Worm (Caenorhabditis elegans): ENCODE results near the gene K06H6.1.

Gene K06H6.1

DNA sequence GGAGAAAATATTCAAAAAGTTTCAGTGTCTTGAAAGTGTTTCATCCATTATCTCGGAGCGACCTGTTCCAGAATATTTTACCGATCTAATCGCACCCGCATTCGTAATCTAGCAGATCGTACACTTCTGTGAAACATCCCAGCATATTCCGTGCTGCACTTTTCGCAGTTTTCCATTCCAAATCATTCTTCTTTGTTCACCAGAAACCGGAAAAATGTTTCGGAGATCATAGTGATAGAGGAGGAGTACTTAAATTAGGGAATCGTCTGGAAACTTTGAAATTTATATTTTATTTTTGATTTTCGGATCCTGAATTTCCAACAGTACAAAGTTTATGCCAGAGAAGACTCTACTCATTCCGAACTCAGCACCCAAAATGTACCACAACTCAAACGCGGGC, 2.4 kb upstream of the K06H6.1 start, which contains the start of gene K06H6.2:
TSS of gene K06H6.2 (plus strand) at position 301 of the 400 bp plus-strand sequence.
- no peak for TF ChIP-seq lin-15B (tag; optimal IDR thresholded peaks at IDR 0.05)

DNA sequence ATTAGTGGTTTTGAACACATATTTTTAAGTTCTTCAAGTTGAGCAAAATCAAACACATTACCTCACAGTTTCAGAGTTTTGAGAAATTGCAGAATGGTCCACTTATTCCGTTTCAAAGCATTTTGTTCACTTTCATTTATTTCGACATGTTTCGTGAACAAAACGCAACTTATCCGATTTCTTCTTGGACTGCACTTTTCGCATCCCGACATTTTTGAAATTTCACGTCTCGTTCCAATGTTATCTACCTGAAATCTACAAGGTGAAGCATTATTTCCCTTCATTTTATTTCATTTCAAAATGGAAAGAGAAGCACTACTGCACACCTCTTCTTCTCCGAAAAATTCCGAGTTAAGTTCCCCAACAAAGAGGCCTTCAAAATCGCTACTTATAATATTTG, 2.3 kb downstream of the K06H6.1 start, which contains the start of gene ZK488.6:
TSS of gene ZK488.6 (plus strand) at position 301 of the 400 bp plus-strand sequence.
- TF ChIP-seq nhr-76 (tag; optimal IDR thresholded peaks at IDR 0.05) (no peak), nfya-1 (tag; optimal IDR thresholded peaks at IDR 0.05; ENCODE audit: insufficient read depth) (no peak), nhr-28 (tag; optimal IDR thresholded peaks at IDR 0.05) (no peak), zag-1 (tag; optimal IDR thresholded peaks at IDR 0.05) (no peak), snpc-4 (tag; optimal IDR thresholded peaks at IDR 0.05) (no peak), ceh-28 (tag; optimal IDR thresholded peaks at IDR 0.05) (no peak), skn-1 (tag; optimal IDR thresholded peaks at IDR 0.05) (no peak), ceh-82 (tag; optimal IDR thresholded peaks at IDR 0.05) (no peak), nhr-67 (tag; optimal IDR thresholded peaks at IDR 0.05) (no peak), jun-1 (tag; optimal IDR thresholded peaks at IDR 0.05) (no peak), fkh-2 (tag; optimal IDR thresholded peaks at IDR 0.05) (no peak), pqm-1 (tag; optimal IDR thresholded peaks at IDR 0.05) (no peak), ztf-11 (tag; optimal IDR thresholded peaks at IDR 0.05) (no peak), elt-3 (tag; optimal IDR thresholded peaks at IDR 0.05) (no peak), tbx-2 (tag; optimal IDR thresholded peaks at IDR 0.05) (no peak), fos-1 (tag; optimal IDR thresholded peaks at IDR 0.05) (no peak), fkh-10 (GFP tag; optimal IDR thresholded peaks at IDR 0.05) (no peak), unc-62 (GFP tag; optimal IDR thresholded peaks at IDR 0.05) (no peak), elt-2 (tag; optimal IDR thresholded peaks at IDR 0.05) (no peak), nhr-237 (tag; optimal IDR thresholded peaks at IDR 0.05) (no peak)

DNA sequence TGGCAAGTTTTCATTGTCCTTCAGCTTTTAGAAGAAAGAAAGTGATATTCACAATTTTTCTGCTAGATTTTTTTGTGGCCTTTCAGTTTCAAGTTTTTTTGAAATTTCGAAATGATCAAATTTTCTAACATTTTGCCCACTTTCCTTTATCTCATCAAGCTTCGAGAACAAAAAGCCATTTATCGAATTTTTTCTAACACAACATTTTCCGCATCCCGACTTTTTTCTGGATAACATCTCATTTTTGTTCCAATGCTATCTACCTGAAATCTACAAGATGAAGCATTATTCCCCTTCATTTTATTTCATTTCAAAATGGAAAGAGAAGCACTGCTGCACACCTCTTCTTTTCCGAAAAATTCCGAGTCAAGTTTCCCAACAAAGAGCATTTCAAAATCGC, 5.0 kb downstream of the K06H6.1 start, which contains the start of gene ZK488.5:
TSS of gene ZK488.5 (plus strand) at position 301 of the 400 bp plus-strand sequence.
- TF ChIP-seq nhr-25 (tag; optimal IDR thresholded peaks at IDR 0.05) (no peak), pqm-1 (tag; optimal IDR thresholded peaks at IDR 0.05) (no peak), egl-27 (tag; optimal IDR thresholded peaks at IDR 0.05) (no peak), elt-2 (tag; optimal IDR thresholded peaks at IDR 0.05) (no peak), hmg-11 (tag; optimal IDR thresholded peaks at IDR 0.05) (no peak), nhr-77 (tag; optimal IDR thresholded peaks at IDR 0.05) (no peak), tbx-2 (tag; optimal IDR thresholded peaks at IDR 0.05) (no peak), nhr-237 (tag; optimal IDR thresholded peaks at IDR 0.05) (no peak), ceh-16 (tag; optimal IDR thresholded peaks at IDR 0.05) (no peak), R02D3.7 (tag; optimal IDR thresholded peaks at IDR 0.05) (no peak), lin-39 (tag; optimal IDR thresholded peaks at IDR 0.05) (no peak), ztf-4 (tag; optimal IDR thresholded peaks at IDR 0.05) (no peak), daf-12 (tag; optimal IDR thresholded peaks at IDR 0.05) (no peak), fkh-2 (tag; optimal IDR thresholded peaks at IDR 0.05) (no peak), fkh-10 (GFP tag; optimal IDR thresholded peaks at IDR 0.05) (no peak), snpc-4 (tag; optimal IDR thresholded peaks at IDR 0.05) (no peak), unc-39 (tag; optimal IDR thresholded peaks at IDR 0.05) (no peak)

DNA sequence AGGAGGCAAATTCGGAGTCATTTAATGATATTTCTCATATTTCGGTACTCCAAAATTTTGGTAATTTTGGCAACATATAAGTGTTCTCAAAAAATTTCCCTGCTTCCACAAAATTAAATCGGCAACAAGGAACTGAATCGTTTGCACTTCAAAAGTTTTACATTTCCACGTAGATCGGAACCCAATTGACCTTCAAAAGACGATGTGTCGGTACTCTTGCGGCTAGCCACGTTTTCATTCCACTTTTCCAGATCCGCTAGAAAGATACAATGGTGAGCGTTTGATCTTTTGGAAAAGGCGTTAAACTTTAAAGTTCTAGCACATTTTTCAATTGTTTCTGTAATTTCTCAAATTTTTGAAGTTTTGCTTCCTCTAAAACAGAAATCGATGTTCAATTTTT, 9.0 kb downstream of the K06H6.1 start:
- TF ChIP-seq eor-1 (tag; optimal IDR thresholded peaks at IDR 0.05) (no peak), elt-1 (tag; optimal IDR thresholded peaks at IDR 0.05) (peak; percentile 88), lsy-12 (tag; optimal IDR thresholded peaks at IDR 0.05) (no peak), snpc-4 (tag; optimal IDR thresholded peaks at IDR 0.05) (no peak), nhr-23 (tag; optimal IDR thresholded peaks at IDR 0.05) (peak; percentile 59), nhr-25 (tag; optimal IDR thresholded peaks at IDR 0.05) (peak; percentile 40)

DNA sequence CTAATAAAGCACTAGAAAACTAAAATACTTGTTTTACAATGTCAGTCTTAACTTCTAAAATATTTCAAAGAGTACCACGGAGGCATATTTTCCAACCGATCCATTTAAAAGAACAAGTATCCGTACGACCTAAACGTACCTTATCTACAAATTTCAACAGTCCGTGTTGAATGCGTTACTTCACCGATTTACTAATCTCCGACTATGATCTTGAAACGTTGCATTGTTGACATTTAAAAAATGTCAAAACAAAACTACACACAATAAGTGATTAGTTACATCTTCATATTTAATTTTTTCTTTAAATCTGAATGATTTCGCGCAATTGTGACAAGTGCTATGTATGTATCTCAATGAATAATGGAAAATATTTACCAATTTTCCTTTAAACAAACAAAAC, 9.9 kb downstream of the K06H6.1 start:
- TF ChIP-seq ceh-9 (tag; optimal IDR thresholded peaks at IDR 0.05): no peak
- no peak for TF ChIP-seq nhr-237 (tag; optimal IDR thresholded peaks at IDR 0.05)
- TF ChIP-seq nhr-23 (tag; optimal IDR thresholded peaks at IDR 0.05): peak; percentile 58
- peak; percentile 85 for TF ChIP-seq elt-1 (tag; optimal IDR thresholded peaks at IDR 0.05)

Measured in whole organism, L3 larva.